Fruit fly (Drosophila melanogaster): ENCODE results near the gene MFS3.

dm6 chr2L:1183799-1184198 is 40.8 kb downstream of the MFS3 start, which contains the start of the genes CG5126 and Tgt:
- no peak for TF ChIP-seq CG7101 (tag; optimal IDR thresholded peaks at IDR 0.05)
- TF ChIP-seq cic (GFP tag; optimal IDR thresholded peaks at IDR 0.05), result no peak
- TF ChIP-seq Mnt (GFP tag; optimal IDR thresholded peaks at IDR 0.05), result peak; percentile 83
- no peak for TF ChIP-seq tj (GFP tag; optimal IDR thresholded peaks at IDR 0.05)
- no peak for TF ChIP-seq Clk (GFP tag; optimal IDR thresholded peaks at IDR 0.05)
- TF ChIP-seq Hr96 (GFP tag; optimal IDR thresholded peaks at IDR 0.05), result no peak
- no peak for TF ChIP-seq CG7045 (GFP tag; optimal IDR thresholded peaks at IDR 0.05)
- no peak for TF ChIP-seq kay (GFP tag; ENCODE audit: borderline replicate concordance)
- no peak for TF ChIP-seq toe (GFP tag; optimal IDR thresholded peaks at IDR 0.05)
- no peak for TF ChIP-seq CG11617 (GFP tag; optimal IDR thresholded peaks at IDR 0.05)
- no peak for TF ChIP-seq CG5204 (GFP tag; optimal IDR thresholded peaks at IDR 0.05)
- TF ChIP-seq cnc (optimal IDR thresholded peaks at IDR 0.05), result no peak
- TF ChIP-seq Crg-1 (GFP tag; optimal IDR thresholded peaks at IDR 0.05), result no peak
